Fruit fly (Drosophila melanogaster) whole organism, embryonic: ENCODE data around the gene CG3918.
A peak's percentile ranks its signal among the peaks of the same experiment; 100 is the strongest.

ENCODE experiments used
- Atf-2 ChIP-seq: fragments of 200-800 bp; sonication (Bioruptor generic); optimal IDR thresholded peaks from 2 replicates; lab custom pipeline; 2016; ENCODE audit warnings: missing biosample characterization, missing genetic modification characterization
- CG10462 ChIP-seq: fragments of 200-800 bp; sonication (Bioruptor generic); optimal IDR thresholded peaks from 2 replicates; lab custom pipeline; 2016; ENCODE audit warnings: missing biosample characterization, missing genetic modification characterization
- CG10543 ChIP-seq: fragments of 200-800 bp; sonication (Bioruptor generic); optimal IDR thresholded peaks from 3 replicates; lab custom pipeline; 2017; ENCODE audit warnings: missing biosample characterization, mild to moderate bottlenecking, missing genetic modification characterization, moderate library complexity
- CG11093 ChIP-seq: fragments of 200-800 bp; sonication (Bioruptor generic); IDR thresholded peaks from 3 replicates; pipeline ENCODE4 v1.3.6; 2022; ENCODE audit warnings: missing biosample characterization, missing genetic modification characterization
- CG12155 ChIP-seq: fragments of 200-800 bp; sonication (Bioruptor generic); optimal IDR thresholded peaks from 3 replicates; lab custom pipeline; 2016; ENCODE audit warnings: missing biosample characterization, missing genetic modification characterization
- CG13424 ChIP-seq: fragments of 200-800 bp; sonication (Bioruptor generic); optimal IDR thresholded peaks from 2 replicates; lab custom pipeline; 2019; ENCODE audit warnings: missing biosample characterization, mild to moderate bottlenecking, missing genetic modification characterization, moderate library complexity
- CG14050 ChIP-seq: fragments of 200-800 bp; sonication (Bioruptor generic); IDR thresholded peaks from 3 replicates; pipeline ENCODE4 v1.3.6; 2022; ENCODE audit warnings: missing biosample characterization, missing genetic modification characterization
- CG14710 ChIP-seq: fragments of 200-800 bp; sonication (Bioruptor generic); optimal IDR thresholded peaks from 3 replicates; lab custom pipeline; 2019; ENCODE audit warnings: missing biosample characterization, mild to moderate bottlenecking, missing genetic modification characterization, moderate library complexity
- CG15514 ChIP-seq: fragments of 200-800 bp; sonication (Bioruptor generic); optimal IDR thresholded peaks from 3 replicates; lab custom pipeline; 2017; ENCODE audit warnings: missing biosample characterization, missing genetic modification characterization, mild to moderate bottlenecking, moderate library complexity, missing genetic modification reagents
- CG17912 ChIP-seq: fragments of 200-800 bp; sonication (Bioruptor generic); optimal IDR thresholded peaks from 2 replicates; lab custom pipeline; 2018; ENCODE audit warnings: missing biosample characterization, mild to moderate bottlenecking, missing genetic modification characterization
- CG3995 ChIP-seq: fragments of 200-800 bp; sonication (Bioruptor generic); optimal IDR thresholded peaks from 3 replicates; lab custom pipeline; 2016; ENCODE audit warnings: missing biosample characterization, missing genetic modification characterization
- CG4854 ChIP-seq: fragments of 200-800 bp; sonication (Bioruptor generic); optimal IDR thresholded peaks from 2 replicates; lab custom pipeline; 2016; ENCODE audit warnings: missing biosample characterization, missing genetic modification characterization, inconsistent platforms
- CG6689 ChIP-seq: fragments of 200-800 bp; sonication (Bioruptor generic); IDR thresholded peaks from 2 replicates; pipeline ENCODE4 v1.3.6; 2022; ENCODE audit warnings: missing biosample characterization, missing genetic modification characterization
- CG6813 ChIP-seq: fragments of 200-800 bp; sonication (Bioruptor generic); optimal IDR thresholded peaks from 2 replicates; lab custom pipeline; 2017; ENCODE audit warnings: missing biosample characterization, missing genetic modification characterization, mild to moderate bottlenecking, moderate library complexity, missing genetic modification reagents
- CG7556 ChIP-seq: fragments of 200-800 bp; sonication (Bioruptor generic); optimal IDR thresholded peaks from 2 replicates; lab custom pipeline; 2017; ENCODE audit warnings: missing biosample characterization, mild to moderate bottlenecking, missing genetic modification characterization
- CG7745 ChIP-seq: fragments of 200-800 bp; sonication (Bioruptor generic); optimal IDR thresholded peaks from 2 replicates; lab custom pipeline; 2018; ENCODE audit warnings: missing biosample characterization, mild to moderate bottlenecking, missing genetic modification characterization, moderate library complexity
- CG8765 ChIP-seq: fragments of 200-800 bp; sonication (Bioruptor generic); IDR thresholded peaks from 2 replicates; pipeline ENCODE4 v1.3.6; 2022; ENCODE audit warnings: missing biosample characterization, missing genetic modification characterization
- CG9437 ChIP-seq: fragments of 200-800 bp; sonication (Bioruptor generic); optimal IDR thresholded peaks from 2 replicates; lab custom pipeline; 2018; ENCODE audit warnings: missing biosample characterization, mild to moderate bottlenecking, missing genetic modification characterization
- CG9817 ChIP-seq: fragments of 200-800 bp; sonication (Bioruptor generic); optimal IDR thresholded peaks from 2 replicates; lab custom pipeline; 2018; ENCODE audit warnings: missing biosample characterization, mild to moderate bottlenecking, missing genetic modification characterization, moderate library complexity
- CkIIα-i1 ChIP-seq: fragments of 200-800 bp; sonication (Bioruptor generic); IDR thresholded peaks from 2 replicates; pipeline ENCODE4 v1.3.6; 2022; ENCODE audit warnings: missing biosample characterization, missing genetic modification characterization
- Dad ChIP-seq: fragments of 200-800 bp; sonication (Bioruptor generic); optimal IDR thresholded peaks from 3 replicates; lab custom pipeline; 2016; ENCODE audit warnings: missing biosample characterization, missing genetic modification characterization
- Deaf1 ChIP-seq: fragments of 200-800 bp; optimal IDR thresholded peaks from 3 replicates; lab custom pipeline; 2019; ENCODE audit warnings: missing biosample characterization, mild to moderate bottlenecking, missing genetic modification characterization, moderate library complexity
- Dfd ChIP-seq, 2 experiments: fragments of >200 bp; optimal IDR thresholded peaks; 2 replicates each; lab custom pipeline; 2017; ENCODE audit warnings: missing biosample characterization in 2 of 2, missing genetic modification characterization in 2 of 2
- Dip3 ChIP-seq: fragments of 200-800 bp; sonication (Bioruptor generic); optimal IDR thresholded peaks from 3 replicates; lab custom pipeline; 2016; ENCODE audit warnings: missing biosample characterization, missing genetic modification characterization
- Doc2 ChIP-seq: fragments of 200-800 bp; sonication (Bioruptor generic); IDR thresholded peaks from 2 replicates; pipeline ENCODE4 v1.3.6; 2022; ENCODE audit warnings: missing biosample characterization, missing genetic modification characterization
- Hey ChIP-seq: fragments of 200-800 bp; sonication (Bioruptor generic); optimal IDR thresholded peaks from 3 replicates; lab custom pipeline; 2018; ENCODE audit warnings: missing biosample characterization, mild to moderate bottlenecking, missing genetic modification characterization
- Hr3 ChIP-seq: fragments of 200-800 bp; sonication (Bioruptor generic); optimal IDR thresholded peaks from 3 replicates; lab custom pipeline; 2016; ENCODE audit warnings: missing biosample characterization, missing genetic modification characterization
- Max ChIP-seq: fragments of 200-800 bp; sonication (Bioruptor generic); optimal IDR thresholded peaks from 2 replicates; lab custom pipeline; 2016; ENCODE audit warnings: missing biosample characterization, mild to moderate bottlenecking, missing genetic modification characterization
- Spps ChIP-seq: fragments of 200-800 bp; sonication (Bioruptor generic); optimal IDR thresholded peaks from 2 replicates; lab custom pipeline; 2018; ENCODE audit warnings: missing biosample characterization, mild to moderate bottlenecking, missing genetic modification characterization
- Vsx1 ChIP-seq: fragments of 200-800 bp; sonication (Bioruptor generic); optimal IDR thresholded peaks from 2 replicates; lab custom pipeline; 2017; ENCODE audit warnings: missing biosample characterization, mild to moderate bottlenecking, missing genetic modification characterization, missing genetic modification reagents
- amos ChIP-seq: fragments of 200-800 bp; sonication (Bioruptor generic); IDR thresholded peaks from 2 replicates; pipeline ENCODE4 v1.3.6; 2022; ENCODE audit warnings: missing biosample characterization, missing genetic modification characterization; ENCODE audit not compliant: partially characterized antibody
- az2 ChIP-seq: fragments of 200-800 bp; sonication (Bioruptor generic); optimal IDR thresholded peaks from 3 replicates; lab custom pipeline; 2016; ENCODE audit warnings: missing biosample characterization, missing genetic modification characterization
- bcd ChIP-seq: fragments of 200-800 bp; sonication (Bioruptor generic); optimal IDR thresholded peaks from 2 replicates; lab custom pipeline; 2017; ENCODE audit warnings: missing biosample characterization, mild to moderate bottlenecking, missing genetic modification characterization
- crc ChIP-seq: fragments of 200-800 bp; sonication (Bioruptor generic); optimal IDR thresholded peaks from 2 replicates; lab custom pipeline; 2016; ENCODE audit warnings: missing biosample characterization, missing genetic modification characterization
- crol ChIP-seq: fragments of 200-800 bp; sonication (Bioruptor generic); IDR thresholded peaks from 2 replicates; pipeline ENCODE4 v1.3.6; 2022; ENCODE audit warnings: missing biosample characterization, missing genetic modification characterization
- da ChIP-seq: fragments of 200-800 bp; sonication (Bioruptor generic); optimal IDR thresholded peaks from 2 replicates; lab custom pipeline; 2016; ENCODE audit warnings: missing biosample characterization, missing genetic modification characterization
- fd102C ChIP-seq: fragments of 200-800 bp; sonication (Bioruptor generic); optimal IDR thresholded peaks from 2 replicates; lab custom pipeline; 2018; ENCODE audit warnings: missing biosample characterization, mild to moderate bottlenecking, missing genetic modification characterization, moderate library complexity
- insv ChIP-seq, 2 experiments: fragments of 200-800 bp; sonication (Bioruptor generic); optimal IDR thresholded peaks; 3 replicates each; lab custom pipeline; 2016 to 2018; ENCODE audit warnings: missing biosample characterization in 2 of 2, missing genetic modification characterization in 2 of 2
- lab ChIP-seq: fragments of 200-800 bp; sonication (Bioruptor generic); optimal IDR thresholded peaks from 3 replicates; lab custom pipeline; 2017; ENCODE audit warnings: missing biosample characterization, missing genetic modification characterization, mild to moderate bottlenecking, moderate library complexity, missing genetic modification reagents
- lbe ChIP-seq: fragments of 200-800 bp; sonication (Bioruptor generic); optimal IDR thresholded peaks from 2 replicates; lab custom pipeline; 2016; ENCODE audit warnings: missing biosample characterization, mild to moderate bottlenecking, missing genetic modification characterization
- lola ChIP-seq, 3 experiments: fragments of >200 bp in 2 of 3; fragments of 200-800 bp in 1 of 3; sonication (Bioruptor generic) in 1 of 3; optimal IDR thresholded peaks; 2 replicates each; lab custom pipeline; 2017 to 2019; ENCODE audit warnings: missing biosample characterization in 3 of 3, missing genetic modification characterization in 3 of 3, mild to moderate bottlenecking in 1 of 3, moderate library complexity in 1 of 3
- otp ChIP-seq: fragments of 200-800 bp; sonication (Bioruptor generic); IDR thresholded peaks from 3 replicates; pipeline ENCODE4, ENCODE4 v1.3.6; 2022; ENCODE audit warnings: missing biosample characterization, missing genetic modification characterization
- pita ChIP-seq: fragments of 200-800 bp; sonication (Bioruptor generic); optimal IDR thresholded peaks from 2 replicates; lab custom pipeline; 2017; ENCODE audit warnings: missing biosample characterization, mild to moderate bottlenecking, missing genetic modification characterization
- prd ChIP-seq, 3 experiments: fragments of >200 bp in 2 of 3; fragments of 200-800 bp in 1 of 3; sonication (Bioruptor generic) in 1 of 3; optimal IDR thresholded peaks in 2 of 3; IDR thresholded peaks in 1 of 3; 2 replicates in 2 of 3; 3 replicates in 1 of 3; pipeline versions ENCODE4 v1.3.6 to Lab custom; 2017 to 2022; ENCODE audit warnings: missing biosample characterization in 1 of 3, missing genetic modification characterization in 1 of 3
- scrt ChIP-seq: fragments of 200-800 bp; sonication (Bioruptor generic); optimal IDR thresholded peaks from 2 replicates; lab custom pipeline; 2018; ENCODE audit warnings: missing biosample characterization, mild to moderate bottlenecking, missing genetic modification characterization, moderate library complexity
- slou ChIP-seq: fragments of 200-800 bp; sonication (Bioruptor generic); optimal IDR thresholded peaks from 3 replicates; lab custom pipeline; 2016; ENCODE audit warnings: missing biosample characterization, missing genetic modification characterization
- sqz ChIP-seq: fragments of 200-800 bp; sonication (Bioruptor generic); optimal IDR thresholded peaks from 3 replicates; lab custom pipeline; 2018; ENCODE audit warnings: missing biosample characterization, mild to moderate bottlenecking, missing genetic modification characterization
- tap ChIP-seq: fragments of 200-800 bp; optimal IDR thresholded peaks from 3 replicates; lab custom pipeline; 2019; ENCODE audit warnings: missing biosample characterization, mild to moderate bottlenecking, missing genetic modification characterization, moderate library complexity

Gene CG3918

dm6 chrX:6549428-6550117 lies 25.3 kb downstream of the CG3918 start (continued):
- TF ChIP-seq Hr3 (peak; percentile 86), CG9437 (peak; percentile 69), Doc2 (GFP tag; lab: Robert Waterston, UW) (peak; percentile 76), CG9817 (tag; lab: Kevin White, UChicago) (peak; percentile 94), insv (GFP tag; optimal IDR thresholded peaks at IDR 0.05; lab: Kevin White, UChicago) (peak; percentile 37 to 62), scrt (GFP tag; lab: Kevin White, UChicago) (peak; percentile 93), CG12155 (peak; percentile 95), CG11093 (GFP tag; lab: Robert Waterston, UW) (peak; percentile 91), Hey (tag; lab: Kevin White, UChicago) (peak; percentile 65), Vsx1 (GFP tag; lab: Kevin White, UChicago) (peak; percentile 78), slou (GFP tag; lab: Kevin White, UChicago) (peak; percentile 82), CG6689 (peak; percentile 96), Dad (GFP tag; lab: Kevin White, UChicago) (peak; percentile 93), CG10462 (peak; percentile 90), CG6813 (peak; percentile 96), CG17912 (GFP tag; lab: Kevin White, UChicago) (peak; percentile 64), CG3995 (GFP tag; lab: Kevin White, UChicago) (peak; percentile 81), CG14710 (tag; lab: Kevin White, UChicago) (peak; percentile 91), lab (GFP tag; lab: Kevin White, UChicago) (peak; percentile 98), fd102C (peak; percentile 90), crc (GFP tag; lab: Kevin White, UChicago) (peak; percentile 90), CG13424 (tag; lab: Kevin White, UChicago) (peak; percentile 93), Deaf1 (peak; percentile 77), CG10543 (peak; percentile 86), Atf-2 (GFP tag; lab: Kevin White, UChicago) (peak; percentile 86), CG4854 (GFP tag; lab: Kevin White, UChicago) (no peak), Spps (tag; lab: Kevin White, UChicago) (peak; percentile 86), Dfd (GFP tag; optimal IDR thresholded peaks at IDR 0.05; lab: Kevin White, UChicago) (no peak), pita (GFP tag; lab: Kevin White, UChicago) (no peak), otp (GFP tag; lab: Robert Waterston, UW) (peak; percentile 96), CG7745 (tag; lab: Kevin White, UChicago) (no peak), amos (GFP tag; lab: Robert Waterston, UW) (no peak), lola (GFP tag; optimal IDR thresholded peaks at IDR 0.05; lab: Kevin White, UChicago) (peak in 1 of 3 experiments; percentile 90), Dip3 (GFP tag; lab: Kevin White, UChicago) (peak; percentile 97), prd (optimal IDR thresholded peaks at IDR 0.05; lab: Kevin White, UChicago) (no peak), prd (GFP tag; IDR thresholded peaks at IDR 0.05; lab: Robert Waterston, UW) (peak; percentile 98), da (GFP tag; lab: Kevin White, UChicago) (peak; percentile 86), CkIIα-i1 (peak; percentile 70; the same call in 1 of the 2 replicates), bcd (peak; percentile 96), sqz (GFP tag; lab: Kevin White, UChicago) (peak; percentile 85), CG8765 (GFP tag; lab: Robert Waterston, UW) (peak; percentile 95), CG14050 (peak; percentile 92), Max (peak; percentile 96), CG15514 (GFP tag; lab: Kevin White, UChicago) (peak; percentile 91), crol (GFP tag; lab: Robert Waterston, UW) (peak; percentile 57), CG7556 (GFP tag; lab: Kevin White, UChicago) (peak; percentile 93), lbe (GFP tag; lab: Kevin White, UChicago) (peak; percentile 94), az2 (GFP tag; lab: Kevin White, UChicago) (peak; percentile 92), tap (tag; lab: Kevin White, UChicago) (peak; percentile 94)
